Fruit fly (Drosophila melanogaster) whole organism, prepupa: ENCODE results near the gene Osi8.

Experiments
- CG31627 ChIP-seq: fragments of 200-800 bp; sonication (Bioruptor generic); optimal IDR thresholded peaks from 3 replicates; lab custom pipeline; 2016; ENCODE audit warnings: missing biosample characterization, missing genetic modification characterization
- CG6808 ChIP-seq: fragments of 200-800 bp; sonication (Bioruptor generic); optimal IDR thresholded peaks from 3 replicates; lab custom pipeline; 2017; ENCODE audit warnings: missing biosample characterization, missing genetic modification characterization, mild to moderate bottlenecking, moderate library complexity, missing genetic modification reagents
- CG8119 ChIP-seq: fragments of 200-800 bp; sonication (Bioruptor generic); IDR thresholded peaks from 3 replicates; pipeline ENCODE4 v1.3.6; 2022; ENCODE audit warnings: missing biosample characterization, missing genetic modification characterization
- CG9139 ChIP-seq: fragments of 200-800 bp; sonication (Bioruptor generic); optimal IDR thresholded peaks from 3 replicates; lab custom pipeline; 2017; ENCODE audit warnings: missing biosample characterization, mild to moderate bottlenecking, missing genetic modification characterization
- Eip93F ChIP-seq: fragments of 200-800 bp; sonication (Bioruptor generic); optimal IDR thresholded peaks from 2 replicates; lab custom pipeline; 2016; ENCODE audit warnings: missing biosample characterization, mild to moderate bottlenecking, missing genetic modification characterization
- Met ChIP-seq: fragments of 200-800 bp; sonication (Bioruptor generic); optimal IDR thresholded peaks from 3 replicates; lab custom pipeline; 2016; ENCODE audit warnings: missing biosample characterization, missing genetic modification characterization
- pdm3 ChIP-seq: fragments of 200-800 bp; sonication (Bioruptor generic); optimal IDR thresholded peaks from 3 replicates; lab custom pipeline; 2016; ENCODE audit warnings: missing biosample characterization, missing genetic modification characterization

dm6 chr3R:6244035-6244434, 10.9 kb upstream of the Osi8 start:
- TF ChIP-seq Met (no peak), CG8119 (GFP tag; lab: Robert Waterston, UW) (no peak), pdm3 (GFP tag; lab: Kevin White, UChicago) (no peak), CG31627 (GFP tag; lab: Kevin White, UChicago) (no peak), CG6808 (GFP tag; lab: Kevin White, UChicago) (no peak), Eip93F (GFP tag; lab: Kevin White, UChicago) (no peak), CG9139 (GFP tag; lab: Kevin White, UChicago) (no peak)
